Fruit fly (Drosophila melanogaster) S2 (cell line): Measurements from ENCODE around the gene BNIP3.

Source experiments
- CG8478 ChIP-seq: fragments of >200 bp; optimal IDR thresholded peaks from 2 replicates; lab custom pipeline; 2018
- CTCF ChIP-seq, 2 experiments: fragments of >200 bp; optimal IDR thresholded peaks; 2 replicates each; lab custom pipeline; 2018

BNIP3 gene

DNA sequence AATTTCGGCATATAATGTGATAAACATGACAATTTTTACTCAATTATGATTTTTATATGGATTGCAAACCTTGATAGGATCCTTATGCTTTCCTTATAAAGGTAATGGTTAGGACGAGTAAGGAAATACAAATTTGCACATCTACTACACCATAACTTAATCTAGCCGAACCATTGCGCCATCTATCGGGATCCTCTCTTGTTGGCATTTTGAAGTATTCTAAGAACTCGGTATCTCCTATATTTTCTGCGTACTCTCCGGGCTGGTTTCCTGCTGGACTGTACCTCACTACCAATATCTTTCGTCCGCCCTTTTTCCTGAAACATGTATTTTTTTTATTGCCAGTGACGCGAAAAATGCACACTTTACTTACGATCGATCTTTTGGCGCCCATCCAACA, 54.5 kb downstream of the BNIP3 start, which contains the start of gene atk:
Gene atk, minus strand, starts transcription at position 186 of the 400 bp plus-strand sequence.
- TF ChIP-seq CG8478 = no peak
- peak; percentile 59 to 60 for TF ChIP-seq CTCF (optimal IDR thresholded peaks at IDR 0.05; lab: Kevin White, UChicago)
